Fruit fly (Drosophila melanogaster) whole organism, embryonic: ENCODE measurements around the gene prg.

ENCODE experiments used
- Antp ChIP-seq: fragments of 200-800 bp; sonication (Bioruptor generic); optimal IDR thresholded peaks from 3 replicates; lab custom pipeline; 2016; ENCODE audit warnings: missing biosample characterization, missing genetic modification characterization
- Awh ChIP-seq: fragments of 200-800 bp; sonication (Bioruptor generic); IDR thresholded peaks from 2 replicates; pipeline ENCODE4, ENCODE4 v1.3.6; 2022; ENCODE audit warnings: missing biosample characterization, missing genetic modification characterization
- Bdp1 ChIP-seq: fragments of 200-800 bp; sonication (Bioruptor generic); optimal IDR thresholded peaks from 3 replicates; lab custom pipeline; 2016; ENCODE audit warnings: missing biosample characterization, missing genetic modification characterization
- CG10959 ChIP-seq: fragments of 200-800 bp; sonication (Bioruptor generic); IDR thresholded peaks from 2 replicates; pipeline ENCODE4 v1.3.6; 2022; ENCODE audit warnings: missing biosample characterization, missing genetic modification characterization
- CG11085 ChIP-seq: fragments of 200-800 bp; sonication (Bioruptor generic); IDR thresholded peaks from 2 replicates; pipeline ENCODE4 v1.3.6; 2022; ENCODE audit warnings: missing biosample characterization, missing genetic modification characterization
- CG11247 ChIP-seq: fragments of 200-800 bp; sonication (Bioruptor generic); IDR thresholded peaks from 2 replicates; pipeline ENCODE4 v1.3.6; 2022; ENCODE audit warnings: missing biosample characterization, missing genetic modification characterization
- CG11723 ChIP-seq: fragments of 200-800 bp; sonication (Bioruptor generic); optimal IDR thresholded peaks from 2 replicates; lab custom pipeline; 2017; ENCODE audit warnings: missing biosample characterization, mild to moderate bottlenecking, missing genetic modification characterization
- CG12219 ChIP-seq: fragments of 200-800 bp; sonication (Bioruptor generic); optimal IDR thresholded peaks from 3 replicates; lab custom pipeline; 2018; ENCODE audit warnings: missing biosample characterization, mild to moderate bottlenecking, missing genetic modification characterization
- CG12391 ChIP-seq: fragments of 200-800 bp; sonication (Bioruptor generic); optimal IDR thresholded peaks from 3 replicates; lab custom pipeline; 2018; ENCODE audit warnings: missing biosample characterization, mild to moderate bottlenecking, missing genetic modification characterization, moderate library complexity
- CG12744 ChIP-seq: fragments of 200-800 bp; sonication (Bioruptor generic); optimal IDR thresholded peaks from 2 replicates; lab custom pipeline; 2016; ENCODE audit warnings: missing biosample characterization, missing genetic modification characterization
- CG13287 ChIP-seq: fragments of 200-800 bp; sonication (Bioruptor generic); IDR thresholded peaks from 2 replicates; pipeline ENCODE4 v1.3.6; 2022; ENCODE audit warnings: missing biosample characterization, missing genetic modification characterization; ENCODE audit not compliant: partially characterized antibody
- CG14014 ChIP-seq: fragments of 200-800 bp; sonication (Bioruptor generic); IDR thresholded peaks from 2 replicates; pipeline ENCODE4 v1.3.6; 2022; ENCODE audit warnings: missing biosample characterization, missing genetic modification characterization
- CG16815 ChIP-seq: fragments of 200-800 bp; sonication (Bioruptor generic); optimal IDR thresholded peaks from 3 replicates; lab custom pipeline; 2017; ENCODE audit warnings: missing biosample characterization, mild to moderate bottlenecking, missing genetic modification characterization
- CG18599 ChIP-seq: fragments of 200-800 bp; sonication (Bioruptor generic); optimal IDR thresholded peaks from 3 replicates; lab custom pipeline; 2017; ENCODE audit warnings: missing biosample characterization, missing genetic modification characterization, mild to moderate bottlenecking, moderate library complexity, missing genetic modification reagents
- CG30403 ChIP-seq: fragments of 200-800 bp; sonication (Bioruptor generic); optimal IDR thresholded peaks from 3 replicates; lab custom pipeline; 2016; ENCODE audit warnings: missing biosample characterization, missing genetic modification characterization
- CG31388 ChIP-seq: fragments of 200-800 bp; sonication (Bioruptor generic); optimal IDR thresholded peaks from 2 replicates; lab custom pipeline; 2016; ENCODE audit warnings: missing biosample characterization, missing genetic modification characterization
- CG32532 ChIP-seq: fragments of 200-800 bp; sonication (Bioruptor generic); IDR thresholded peaks from 2 replicates; pipeline ENCODE4 v1.3.6; 2022; ENCODE audit warnings: missing biosample characterization, missing genetic modification characterization
- CG7372 ChIP-seq: fragments of 200-800 bp; sonication (Bioruptor generic); IDR thresholded peaks from 2 replicates; pipeline ENCODE4 v1.3.6; 2022; ENCODE audit warnings: missing biosample characterization, missing genetic modification characterization
- CG7745 ChIP-seq: fragments of 200-800 bp; sonication (Bioruptor generic); optimal IDR thresholded peaks from 2 replicates; lab custom pipeline; 2018; ENCODE audit warnings: missing biosample characterization, mild to moderate bottlenecking, missing genetic modification characterization, moderate library complexity
- CG9609 ChIP-seq: fragments of 200-800 bp; sonication (Bioruptor generic); optimal IDR thresholded peaks from 3 replicates; lab custom pipeline; 2016; ENCODE audit warnings: missing biosample characterization, missing genetic modification characterization
- CHES-1-like ChIP-seq: fragments of 200-800 bp; sonication (Bioruptor generic); optimal IDR thresholded peaks from 2 replicates; lab custom pipeline; 2016; ENCODE audit warnings: missing biosample characterization, missing genetic modification characterization
- E2f2 ChIP-seq: fragments of 200-800 bp; sonication (Bioruptor generic); IDR thresholded peaks from 2 replicates; pipeline ENCODE4 v1.3.6; 2022; ENCODE audit warnings: missing biosample characterization, missing genetic modification characterization
- Ets97D ChIP-seq: fragments of 200-800 bp; sonication (Bioruptor generic); optimal IDR thresholded peaks from 3 replicates; lab custom pipeline; 2016; ENCODE audit warnings: missing biosample characterization, missing genetic modification characterization
- HLH4C ChIP-seq: fragments of 200-800 bp; sonication (Bioruptor generic); IDR thresholded peaks from 3 replicates; pipeline ENCODE4 v1.3.6; 2022; ENCODE audit warnings: missing biosample characterization, missing genetic modification characterization; ENCODE audit not compliant: partially characterized antibody
- Kr ChIP-seq: fragments of 200-800 bp; sonication (Bioruptor generic); optimal IDR thresholded peaks from 2 replicates; lab custom pipeline; 2017; ENCODE audit warnings: missing biosample characterization, mild to moderate bottlenecking, missing genetic modification characterization
- Mad ChIP-seq: fragments of 200-800 bp; sonication (Bioruptor generic); optimal IDR thresholded peaks from 2 replicates; lab custom pipeline; 2016; ENCODE audit warnings: missing biosample characterization, missing genetic modification characterization
- Nf-YA ChIP-seq: fragments of 200-800 bp; sonication (Bioruptor generic); IDR thresholded peaks from 2 replicates; pipeline ENCODE4 v1.3.6; 2022; ENCODE audit warnings: missing biosample characterization, missing genetic modification characterization
- Oli ChIP-seq: fragments of 200-800 bp; sonication (Bioruptor generic); optimal IDR thresholded peaks from 2 replicates; lab custom pipeline; 2018; ENCODE audit warnings: missing biosample characterization, mild to moderate bottlenecking, missing genetic modification characterization, moderate library complexity
- Ptx1 ChIP-seq: fragments of 200-800 bp; sonication (Bioruptor generic); IDR thresholded peaks from 2 replicates; pipeline ENCODE4 v1.3.6; 2022; ENCODE audit warnings: missing biosample characterization, missing genetic modification characterization
- Scr ChIP-seq: fragments of 200-800 bp; sonication (Bioruptor generic); IDR thresholded peaks from 2 replicates; pipeline ENCODE4 v1.3.6; 2022; ENCODE audit warnings: missing biosample characterization, missing genetic modification characterization; ENCODE audit not compliant: partially characterized antibody
- Stat92E ChIP-seq, 3 experiments: fragments of >200 bp in 2 of 3; fragments of 200-800 bp in 1 of 3; sonication (Bioruptor generic) in 1 of 3; optimal IDR thresholded peaks; 2 replicates each; lab custom pipeline; 2017 to 2019; ENCODE audit warnings: missing biosample characterization in 3 of 3, missing genetic modification characterization in 3 of 3, mild to moderate bottlenecking in 1 of 3, moderate library complexity in 1 of 3
- Trl ChIP-seq, 3 experiments: fragments of >200 bp in 2 of 3; fragments of 200-800 bp in 1 of 3; sonication (Bioruptor generic) in 1 of 3; optimal IDR thresholded peaks; 2 replicates in 1 of 3; 3 replicates in 2 of 3; lab custom pipeline; 2016 to 2017; ENCODE audit warnings: missing biosample characterization in 1 of 3, missing genetic modification characterization in 1 of 3
- Usf ChIP-seq: fragments of 200-800 bp; sonication (Bioruptor generic); optimal IDR thresholded peaks from 2 replicates; lab custom pipeline; 2017; ENCODE audit warnings: missing genotype, missing biosample characterization, missing genetic modification characterization
- Xbp1 ChIP-seq: fragments of 200-800 bp; sonication (Bioruptor generic); optimal IDR thresholded peaks from 3 replicates; lab custom pipeline; 2016; ENCODE audit warnings: missing biosample characterization, mild to moderate bottlenecking, missing genetic modification characterization
- caup ChIP-seq: fragments of 200-800 bp; sonication (Bioruptor generic); optimal IDR thresholded peaks from 3 replicates; lab custom pipeline; 2017; ENCODE audit warnings: missing biosample characterization, mild to moderate bottlenecking, missing genetic modification characterization, moderate library complexity; ENCODE audit not compliant: severe bottlenecking
- dpn ChIP-seq, 2 experiments: fragments of 200-800 bp; sonication (Bioruptor generic); optimal IDR thresholded peaks; 3 replicates each; lab custom pipeline; 2016; ENCODE audit warnings: missing biosample characterization in 2 of 2, missing genetic modification characterization in 2 of 2
- eve ChIP-seq, 2 experiments: fragments of >200 bp; optimal IDR thresholded peaks; 2 replicates each; lab custom pipeline; 2017; ENCODE audit warnings: missing biosample characterization in 2 of 2, missing genetic modification characterization in 2 of 2
- eyg ChIP-seq: fragments of 200-800 bp; sonication (Bioruptor generic); optimal IDR thresholded peaks from 3 replicates; lab custom pipeline; 2016; ENCODE audit warnings: missing biosample characterization, missing genetic modification characterization
- gem ChIP-seq: fragments of 200-800 bp; sonication (Bioruptor generic); optimal IDR thresholded peaks from 2 replicates; lab custom pipeline; 2019; ENCODE audit warnings: missing biosample characterization, mild to moderate bottlenecking, missing genetic modification characterization, moderate library complexity
- gsb-n ChIP-seq: fragments of 200-800 bp; sonication (Bioruptor generic); optimal IDR thresholded peaks from 3 replicates; lab custom pipeline; 2018; ENCODE audit warnings: missing biosample characterization, mild to moderate bottlenecking, missing genetic modification characterization
- hbn ChIP-seq: fragments of 200-800 bp; sonication (Bioruptor generic); IDR thresholded peaks from 2 replicates; pipeline ENCODE4 v1.3.6; 2022; ENCODE audit warnings: missing biosample characterization, missing genetic modification characterization; ENCODE audit not compliant: partially characterized antibody
- nerfin-1 ChIP-seq: fragments of 200-800 bp; sonication (Bioruptor generic); optimal IDR thresholded peaks from 3 replicates; lab custom pipeline; 2019; ENCODE audit warnings: missing biosample characterization, mild to moderate bottlenecking, missing genetic modification characterization, moderate library complexity
- oc ChIP-seq: fragments of 200-800 bp; sonication (Bioruptor generic); optimal IDR thresholded peaks from 2 replicates; lab custom pipeline; 2018; ENCODE audit warnings: missing biosample characterization, mild to moderate bottlenecking, missing genetic modification characterization, moderate library complexity
- pros ChIP-seq: fragments of 200-800 bp; sonication (Bioruptor generic); optimal IDR thresholded peaks from 3 replicates; lab custom pipeline; 2019; ENCODE audit warnings: missing biosample characterization, mild to moderate bottlenecking, missing genetic modification characterization, moderate library complexity
- ranshi ChIP-seq: fragments of 200-800 bp; sonication (Bioruptor generic); IDR thresholded peaks from 2 replicates; pipeline ENCODE4 v1.3.6; 2022; ENCODE audit warnings: missing biosample characterization, missing genetic modification characterization
- sens ChIP-seq: fragments of 200-800 bp; sonication (Bioruptor generic); peaks from one replicate; lab custom pipeline; 2016; ENCODE audit warnings: missing biosample characterization, missing genetic modification characterization
- seq ChIP-seq: fragments of 200-800 bp; sonication (Bioruptor generic); IDR thresholded peaks from 2 replicates; pipeline ENCODE4 v1.3.6; 2022; ENCODE audit warnings: missing biosample characterization, missing genetic modification characterization
- tin ChIP-seq: fragments of 200-800 bp; sonication (Bioruptor generic); optimal IDR thresholded peaks from 3 replicates; lab custom pipeline; 2016; ENCODE audit warnings: missing biosample characterization, missing genetic modification characterization
- toy ChIP-seq: fragments of 200-800 bp; sonication (Bioruptor generic); IDR thresholded peaks from 2 replicates; pipeline ENCODE4 v1.3.6; 2022; ENCODE audit warnings: missing biosample characterization, missing genetic modification characterization
- trem ChIP-seq: fragments of 200-800 bp; optimal IDR thresholded peaks from 3 replicates; lab custom pipeline; 2019; ENCODE audit warnings: missing biosample characterization, mild to moderate bottlenecking, missing genetic modification characterization, moderate library complexity
- vfl ChIP-seq: fragments of 200-800 bp; sonication (Bioruptor generic); optimal IDR thresholded peaks from 2 replicates; lab custom pipeline; 2016; ENCODE audit warnings: missing biosample characterization, missing genetic modification characterization

Gene prg

DNA sequence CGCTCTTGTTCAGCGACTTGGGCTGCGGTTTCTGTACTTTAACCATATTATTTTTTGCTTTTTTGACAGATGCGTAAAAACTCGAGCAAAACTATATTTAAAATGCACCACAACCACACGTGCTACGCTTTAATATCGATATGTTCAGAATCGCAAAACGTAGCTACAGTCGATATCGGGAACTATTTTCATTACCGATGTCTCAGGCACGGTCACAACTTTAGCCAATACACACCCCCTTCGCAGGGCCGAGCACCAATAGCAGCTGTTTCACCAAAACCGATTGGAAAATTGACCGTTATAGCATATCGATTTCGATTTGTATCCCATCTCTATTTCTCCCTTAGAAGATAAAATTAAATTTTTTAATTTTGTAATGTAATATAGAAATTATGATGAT, 47.4 kb downstream of the prg start, which contains the start of gene CG13096 (continued):
- TF ChIP-seq eyg (GFP tag; lab: Kevin White, UChicago) (no peak), Bdp1 (GFP tag; lab: Kevin White, UChicago) (peak; percentile 27), gsb-n (tag; lab: Kevin White, UChicago) (no peak), pros (GFP tag; lab: Kevin White, UChicago) (no peak), gem (tag; lab: Kevin White, UChicago) (no peak), CG32532 (no peak), nerfin-1 (tag; lab: Kevin White, UChicago) (peak; percentile 22), Trl (optimal IDR thresholded peaks at IDR 0.05; lab: Kevin White, UChicago) (no peak), Trl (GFP tag; optimal IDR thresholded peaks at IDR 0.05; lab: Kevin White, UChicago) (no peak), dpn (GFP tag; optimal IDR thresholded peaks at IDR 0.05; lab: Kevin White, UChicago) (peak; percentile 37 to 43), tin (GFP tag; lab: Kevin White, UChicago) (peak; percentile 16), CG9609 (GFP tag; lab: Kevin White, UChicago) (peak; percentile 35), Oli (no peak), caup (no peak), CG12744 (GFP tag; lab: Kevin White, UChicago) (no peak), Awh (GFP tag; lab: Robert Waterston, UW) (no peak), seq (GFP tag; lab: Robert Waterston, UW) (no peak), CG10959 (GFP tag; lab: Robert Waterston, UW) (no peak), Scr (GFP tag; lab: Robert Waterston, UW) (peak; percentile 97), CG13287 (peak; percentile 100), CG11723 (GFP tag; lab: Kevin White, UChicago) (no peak), sens (peak; percentile 48), CG11085 (GFP tag; lab: Robert Waterston, UW) (no peak), CG16815 (GFP tag; lab: Kevin White, UChicago) (no peak), Ets97D (GFP tag; lab: Kevin White, UChicago) (peak; percentile 91), Nf-YA (GFP tag; lab: Robert Waterston, UW) (no peak), CG7372 (GFP tag; lab: Robert Waterston, UW) (no peak), Kr (GFP tag; lab: Kevin White, UChicago) (no peak), eve (GFP tag; optimal IDR thresholded peaks at IDR 0.05; lab: Kevin White, UChicago) (no peak), CG14014 (GFP tag; lab: Robert Waterston, UW) (no peak), Xbp1 (GFP tag; lab: Kevin White, UChicago) (peak; percentile 49), CG18599 (GFP tag; lab: Kevin White, UChicago) (no peak), Antp (GFP tag; lab: Kevin White, UChicago) (peak; percentile 18), trem (peak; percentile 85), CG12219 (GFP tag; lab: Kevin White, UChicago) (no peak), toy (GFP tag; lab: Robert Waterston, UW) (no peak), hbn (GFP tag; lab: Robert Waterston, UW) (peak; percentile 99), CHES-1-like (GFP tag; lab: Kevin White, UChicago) (peak; percentile 51), Usf (no peak), vfl (GFP tag; lab: Kevin White, UChicago) (no peak), CG12391 (tag; lab: Kevin White, UChicago) (peak; percentile 44), CG11247 (GFP tag; lab: Robert Waterston, UW) (no peak), CG30403 (GFP tag; lab: Kevin White, UChicago) (no peak), ranshi (GFP tag; lab: Robert Waterston, UW) (no peak), CG7745 (tag; lab: Kevin White, UChicago) (no peak), Mad (GFP tag; lab: Kevin White, UChicago) (peak; percentile 49), CG31388 (GFP tag; lab: Kevin White, UChicago) (no peak), Ptx1 (GFP tag; lab: Robert Waterston, UW) (no peak), Stat92E (GFP tag; optimal IDR thresholded peaks at IDR 0.05; lab: Kevin White, UChicago) (peak in 1 of 3 experiments; percentile 44), HLH4C (GFP tag; lab: Robert Waterston, UW) (peak; percentile 98), E2f2 (GFP tag; lab: Robert Waterston, UW) (peak; percentile 86), oc (tag; lab: Kevin White, UChicago) (no peak)
